Worm (Caenorhabditis elegans): ENCODE results near the gene grl-1.

- TF ChIP-seq F37D6.2 (tag; optimal IDR thresholded peaks at IDR 0.05) (no peak), Y48G9A.11 (GFP tag; IDR thresholded peaks at IDR 0.05) (no peak), pha-4 (GFP tag; IDR thresholded peaks at IDR 0.05) (no peak), pha-4 (tag; optimal IDR thresholded peaks at IDR 0.05) (no peak), lin-15B (tag; optimal IDR thresholded peaks at IDR 0.05) (no peak), unc-39 (tag; optimal IDR thresholded peaks at IDR 0.05) (no peak)
Measured at ce11 chrV:5513630-5514378, 19.9 kb downstream of the grl-1 start, which contains the start of the genes hpo-15 and mms-19.

All from whole organism, L4 larva.